Worm (Caenorhabditis elegans): ENCODE measurements around the gene sru-24.

DNA sequence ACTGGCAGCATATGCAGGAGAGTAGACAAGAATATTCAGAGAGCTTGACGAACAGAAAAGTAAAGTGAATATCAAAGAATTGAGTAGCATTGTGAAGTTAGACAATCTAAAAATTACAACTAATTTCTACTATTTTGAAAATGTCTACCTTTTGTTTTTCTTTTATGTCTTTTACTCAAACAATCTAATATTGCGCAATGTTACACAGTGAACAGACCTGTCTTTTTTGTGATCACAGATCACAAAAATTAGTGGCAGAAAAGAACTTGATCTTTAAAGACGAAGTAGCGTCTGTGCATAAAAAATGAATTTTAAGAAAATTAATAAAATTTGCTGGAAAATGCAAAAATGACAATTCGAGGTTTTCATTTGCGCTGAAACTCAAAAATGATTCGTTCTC is 27.8 kb upstream of the sru-24 start:
- TF ChIP-seq nhr-28 (tag; optimal IDR thresholded peaks at IDR 0.05) (no peak), ces-1 (GFP tag; optimal IDR thresholded peaks at IDR 0.05) (no peak), elt-3 (tag; optimal IDR thresholded peaks at IDR 0.05) (no peak), lin-13 (tag; optimal IDR thresholded peaks at IDR 0.05) (no peak), unc-62 (GFP tag; optimal IDR thresholded peaks at IDR 0.05) (no peak), ceh-39 (tag; optimal IDR thresholded peaks at IDR 0.05) (no peak), flh-1 (GFP tag; optimal IDR thresholded peaks at IDR 0.05) (no peak), mep-1 (tag; optimal IDR thresholded peaks at IDR 0.05) (no peak), unc-39 (tag; optimal IDR thresholded peaks at IDR 0.05) (no peak), snpc-4 (tag; optimal IDR thresholded peaks at IDR 0.05) (no peak), elt-1 (tag; optimal IDR thresholded peaks at IDR 0.05; ENCODE audit: borderline replicate concordance, insufficient read depth) (no peak), nhr-2 (tag; optimal IDR thresholded peaks at IDR 0.05) (no peak), nhr-12 (tag; optimal IDR thresholded peaks at IDR 0.05) (no peak)

All from whole organism, mixed stage, embryonic.